Fruit fly (Drosophila melanogaster): ENCODE data around the gene CG42269.

CG42269 gene

dm6 chr3L:6071454-6072189 is 5.5 kb downstream of the CG42269 start, which contains the start of gene CG6602:
Gene CG6602, plus strand, starts transcription at chr3L:6072139.
- TF ChIP-seq noc (tag; optimal IDR thresholded peaks at IDR 0.05) = no peak

- peak; percentile 60 for TF ChIP-seq noc (tag; optimal IDR thresholded peaks at IDR 0.05)
These were observed 9.0 kb downstream of the CG42269 start, which contains the start of the genes CG13295 and CG6610 for dm6 chr3L:6074975-6075692. Gene CG13295, minus strand, starts transcription at chr3L:6075245. Gene CG6610, plus strand, starts transcription at chr3L:6075536.

- TF ChIP-seq noc (tag; optimal IDR thresholded peaks at IDR 0.05) = no peak
These were observed 10.3 kb downstream of the CG42269 start, which contains the start of gene ssp6 for dm6 chr3L:6076429-6076828. Gene ssp6, plus strand, starts transcription at chr3L:6076722.

- no peak for TF ChIP-seq noc (tag; optimal IDR thresholded peaks at IDR 0.05)
These were observed 16.5 kb downstream of the CG42269 start, which contains the start of gene CG13293 for dm6 chr3L:6082561-6082960. Gene CG13293, plus strand, starts transcription at chr3L:6082883.

dm6 chr3L:6084446-6084845 is 18.4 kb downstream of the CG42269 start:
- no peak for TF ChIP-seq noc (tag; optimal IDR thresholded peaks at IDR 0.05)

dm6 chr3L:6085157-6085556 is 19.1 kb downstream of the CG42269 start:
- no peak for TF ChIP-seq noc (tag; optimal IDR thresholded peaks at IDR 0.05)

dm6 chr3L:6085988-6086387 is 19.9 kb downstream of the CG42269 start:
- TF ChIP-seq noc (tag; optimal IDR thresholded peaks at IDR 0.05) = no peak

- no peak for TF ChIP-seq noc (tag; optimal IDR thresholded peaks at IDR 0.05)
These were observed 27.1 kb downstream of the CG42269 start, which contains the start of gene CG10469 for dm6 chr3L:6093213-6093612. Gene CG10469, minus strand, starts transcription at chr3L:6093313.

- TF ChIP-seq noc (tag; optimal IDR thresholded peaks at IDR 0.05) = peak; percentile 92
These were observed 28.6 kb downstream of the CG42269 start, which contains the start of the genes CG10467 and loj for dm6 chr3L:6094697-6095096. Gene CG10467, minus strand, starts transcription at chr3L:6094747. Gene loj, plus strand, starts transcription at chr3L:6094987.

- TF ChIP-seq noc (tag; optimal IDR thresholded peaks at IDR 0.05) = no peak
These were observed 31.2 kb downstream of the CG42269 start, which contains the start of gene Ets65A for dm6 chr3L:6097270-6097669. Gene Ets65A, plus strand, starts transcription at chr3L:6097617.

- no peak for TF ChIP-seq noc (tag; optimal IDR thresholded peaks at IDR 0.05)
These were observed 37.6 kb downstream of the CG42269 start for dm6 chr3L:6103658-6104057.

dm6 chr3L:6104551-6104950 is 38.5 kb downstream of the CG42269 start:
- TF ChIP-seq noc (tag; optimal IDR thresholded peaks at IDR 0.05) = no peak

- TF ChIP-seq noc (tag; optimal IDR thresholded peaks at IDR 0.05) = no peak
These were observed 39.3 kb downstream of the CG42269 start for dm6 chr3L:6105435-6105834.

- TF ChIP-seq noc (tag; optimal IDR thresholded peaks at IDR 0.05) = no peak
These were observed 40.6 kb downstream of the CG42269 start for dm6 chr3L:6106717-6107116.

dm6 chr3L:6108264-6109060 is 42.4 kb downstream of the CG42269 start:
- TF ChIP-seq noc (tag; optimal IDR thresholded peaks at IDR 0.05) = no peak
